Worm (Caenorhabditis elegans): ENCODE data around the gene C13F10.1.

The C13F10.1 gene

DNA sequence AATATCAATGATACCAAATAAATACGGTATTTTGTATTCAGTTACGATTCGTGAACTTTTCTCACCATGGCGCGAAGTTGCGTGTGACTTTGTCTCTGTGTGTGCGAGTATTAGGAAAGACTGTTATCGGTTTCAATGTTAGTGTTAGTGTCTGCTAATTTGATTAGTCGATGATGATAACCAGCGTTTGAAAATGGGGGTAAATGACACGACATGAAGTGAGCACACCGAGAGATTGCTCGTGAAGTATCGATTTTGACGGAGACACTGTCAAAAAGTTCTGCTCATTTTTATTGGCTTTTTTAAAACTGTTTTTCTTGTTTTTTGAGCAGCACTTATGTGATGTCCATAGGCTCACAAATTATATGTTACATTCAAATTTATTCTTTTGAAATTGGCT is 25.5 kb upstream of the C13F10.1 start:
- no peak for TF ChIP-seq hlh-15 (tag; optimal IDR thresholded peaks at IDR 0.05)
- TF ChIP-seq pag-3 (tag; optimal IDR thresholded peaks at IDR 0.05; ENCODE audit: borderline replicate concordance): no peak
- no peak for TF ChIP-seq gmeb-2 (tag; optimal IDR thresholded peaks at IDR 0.05)
- no peak for TF ChIP-seq fax-1 (tag; optimal IDR thresholded peaks at IDR 0.05)
- peak; percentile 40 for TF ChIP-seq ama-1 (optimal IDR thresholded peaks at IDR 0.05)
- TF ChIP-seq pros-1 (tag; optimal IDR thresholded peaks at IDR 0.05): no peak
- no peak for TF ChIP-seq unc-42 (tag; optimal IDR thresholded peaks at IDR 0.05)

DNA sequence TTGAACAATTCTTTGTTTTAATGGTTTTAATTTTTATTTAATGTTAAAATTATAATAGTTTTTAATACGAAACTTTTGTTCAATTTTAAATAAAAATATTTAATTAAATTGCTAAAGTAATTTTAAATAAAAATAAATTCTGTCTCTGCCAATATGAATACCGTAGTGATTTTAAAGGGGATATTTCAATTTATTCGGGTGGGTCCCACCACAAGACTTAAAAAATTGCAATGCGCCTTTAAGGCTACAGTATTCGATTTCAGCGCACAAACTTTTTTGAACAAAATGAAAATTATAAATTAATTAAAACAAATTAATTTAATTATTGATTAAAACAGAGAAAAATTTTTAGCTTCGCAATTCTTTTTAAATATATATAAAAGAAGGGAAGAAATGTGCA is 24.8 kb upstream of the C13F10.1 start:
- TF ChIP-seq fkh-10 (GFP tag; optimal IDR thresholded peaks at IDR 0.05): no peak
- no peak for TF ChIP-seq pag-3 (tag; optimal IDR thresholded peaks at IDR 0.05; ENCODE audit: borderline replicate concordance)
- TF ChIP-seq ttx-3 (tag; optimal IDR thresholded peaks at IDR 0.05): no peak
- no peak for TF ChIP-seq ceh-34 (tag; optimal IDR thresholded peaks at IDR 0.05)
- no peak for TF ChIP-seq elt-4 (tag; optimal IDR thresholded peaks at IDR 0.05)
- TF ChIP-seq elt-2 (tag; optimal IDR thresholded peaks at IDR 0.05): no peak
- no peak for TF ChIP-seq pat-9 (tag; optimal IDR thresholded peaks at IDR 0.05)
- TF ChIP-seq eyg-1 (tag; optimal IDR thresholded peaks at IDR 0.05): no peak
- no peak for TF ChIP-seq hlh-15 (tag; optimal IDR thresholded peaks at IDR 0.05)
- TF ChIP-seq fkh-6 (tag; optimal IDR thresholded peaks at IDR 0.05): no peak
- no peak for TF ChIP-seq unc-86 (tag; optimal IDR thresholded peaks at IDR 0.05)
- no peak for TF ChIP-seq ceh-48 (tag; optimal IDR thresholded peaks at IDR 0.05)
- TF ChIP-seq pqm-1 (tag; optimal IDR thresholded peaks at IDR 0.05): no peak
- no peak for TF ChIP-seq hlh-13 (GFP tag; optimal IDR thresholded peaks at IDR 0.05)
- TF ChIP-seq unc-55 (GFP tag; optimal IDR thresholded peaks at IDR 0.05): no peak
- TF ChIP-seq ceh-24 (tag; optimal IDR thresholded peaks at IDR 0.05): no peak
- no peak for TF ChIP-seq ceh-31 (tag; optimal IDR thresholded peaks at IDR 0.05)
- no peak for TF ChIP-seq nhr-11 (tag; optimal IDR thresholded peaks at IDR 0.05)
- TF ChIP-seq sox-4 (tag; optimal IDR thresholded peaks at IDR 0.05): no peak

DNA sequence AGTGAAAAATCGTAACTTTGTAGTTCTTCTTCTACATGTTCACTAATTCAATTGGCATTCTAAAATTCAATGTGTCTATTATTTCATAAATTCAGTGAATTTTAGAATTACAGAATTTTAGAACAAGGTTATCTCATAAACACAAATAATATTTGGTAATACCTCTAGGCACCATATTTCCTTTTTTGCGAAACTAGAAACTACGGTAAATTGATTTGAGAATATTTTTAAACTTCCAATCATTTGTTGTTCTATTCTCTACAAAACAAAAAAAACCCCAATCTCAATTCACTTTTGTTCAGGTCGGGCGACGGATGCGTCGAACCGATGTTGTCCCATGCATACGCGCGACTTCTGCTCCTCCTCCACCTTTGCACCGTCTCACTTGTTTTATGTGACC is 23.9 kb upstream of the C13F10.1 start, which contains the start of gene F09G2.1:
Gene F09G2.1, plus strand, starts transcription at position 301 of the 400 bp plus-strand sequence.
- TF ChIP-seq elt-4 (tag; optimal IDR thresholded peaks at IDR 0.05) (no peak), ceh-45 (GFP tag; IDR thresholded peaks at IDR 0.05) (no peak), hlh-30 (tag; optimal IDR thresholded peaks at IDR 0.05; ENCODE audit: insufficient read depth) (no peak), dve-1 (tag; optimal IDR thresholded peaks at IDR 0.05) (no peak), nfya-1 (tag; optimal IDR thresholded peaks at IDR 0.05) (no peak), ceh-19 (GFP tag; optimal IDR thresholded peaks at IDR 0.05) (no peak), ceh-2 (tag; optimal IDR thresholded peaks at IDR 0.05) (no peak), lim-6 (tag; optimal IDR thresholded peaks at IDR 0.05) (no peak), ceh-30 (tag; optimal IDR thresholded peaks at IDR 0.05) (no peak), pha-2 (tag; optimal IDR thresholded peaks at IDR 0.05) (no peak), ceh-34 (tag; optimal IDR thresholded peaks at IDR 0.05) (no peak), ceh-31 (tag; optimal IDR thresholded peaks at IDR 0.05) (no peak), unc-86 (tag; optimal IDR thresholded peaks at IDR 0.05) (no peak), syd-9 (tag; optimal IDR thresholded peaks at IDR 0.05) (no peak), pha-4 (tag; optimal IDR thresholded peaks at IDR 0.05) (no peak), zip-5 (tag; optimal IDR thresholded peaks at IDR 0.05) (no peak), pag-3 (tag; optimal IDR thresholded peaks at IDR 0.05; ENCODE audit: borderline replicate concordance) (no peak)

DNA sequence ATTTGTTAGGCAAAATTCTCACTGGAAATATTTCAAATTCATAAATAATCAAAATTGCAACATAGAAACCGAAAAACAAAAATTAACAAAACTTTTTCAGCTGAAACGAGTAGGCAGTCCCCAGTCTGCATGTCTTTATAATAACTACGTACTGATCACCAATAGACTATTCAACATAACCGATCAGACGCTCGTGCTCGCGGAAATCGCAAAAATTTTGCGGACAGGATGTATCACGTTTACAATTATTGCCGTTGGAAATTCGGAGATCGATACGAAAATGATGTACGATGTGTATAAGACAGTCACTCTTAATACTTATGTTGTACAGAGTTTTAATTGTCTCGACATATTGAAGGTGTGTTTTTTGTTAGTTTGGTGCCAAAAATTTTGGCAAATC is 22.5 kb upstream of the C13F10.1 start:
- TF ChIP-seq sox-4 (tag; optimal IDR thresholded peaks at IDR 0.05): no peak
- no peak for TF ChIP-seq ceh-18 (tag; optimal IDR thresholded peaks at IDR 0.05)
- no peak for TF ChIP-seq ama-1 (optimal IDR thresholded peaks at IDR 0.05)
- TF ChIP-seq hlh-15 (tag; optimal IDR thresholded peaks at IDR 0.05): no peak
- TF ChIP-seq pat-9 (tag; optimal IDR thresholded peaks at IDR 0.05): no peak
- no peak for TF ChIP-seq ref-2 (tag; optimal IDR thresholded peaks at IDR 0.05)
- TF ChIP-seq ztf-16 (tag; optimal IDR thresholded peaks at IDR 0.05): no peak
- TF ChIP-seq eyg-1 (tag; optimal IDR thresholded peaks at IDR 0.05): no peak
- TF ChIP-seq ttx-3 (tag; optimal IDR thresholded peaks at IDR 0.05): no peak
- no peak for TF ChIP-seq hlh-8 (tag; optimal IDR thresholded peaks at IDR 0.05)
- no peak for TF ChIP-seq nhr-11 (tag; optimal IDR thresholded peaks at IDR 0.05)
